Worm (Caenorhabditis elegans): Measurements from ENCODE around the gene grsp-1.

DNA sequence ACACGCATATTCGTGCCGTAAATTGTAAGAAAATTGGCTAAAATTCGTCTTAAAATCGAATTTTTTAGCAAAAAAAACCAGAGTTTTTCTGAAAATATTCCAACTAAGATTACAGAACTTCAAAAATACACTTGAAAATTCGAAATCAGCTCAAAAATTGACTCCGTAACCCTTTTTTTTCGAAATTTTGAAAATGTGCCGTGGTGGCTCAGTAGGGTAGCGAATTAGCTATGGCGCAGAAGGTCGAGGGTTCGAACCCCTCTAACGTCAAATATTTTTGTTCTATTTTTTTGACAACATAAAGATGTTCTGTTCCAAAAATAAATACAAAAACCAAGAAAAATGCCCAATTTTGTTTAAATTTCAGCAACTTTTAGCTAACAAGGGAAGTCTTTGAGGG, 29.8 kb upstream of the grsp-1 start:
- TF ChIP-seq sea-2 (GFP tag; optimal IDR thresholded peaks at IDR 0.05) (no peak), nhr-23 (tag; optimal IDR thresholded peaks at IDR 0.05) (no peak), unc-62 (GFP tag; optimal IDR thresholded peaks at IDR 0.05) (no peak), pha-4 (tag; optimal IDR thresholded peaks at IDR 0.05) (no peak), elt-1 (tag; optimal IDR thresholded peaks at IDR 0.05) (no peak), unc-39 (tag; optimal IDR thresholded peaks at IDR 0.05) (no peak), elt-3 (tag; optimal IDR thresholded peaks at IDR 0.05) (no peak), ama-1 (optimal IDR thresholded peaks at IDR 0.05) (no peak), nhr-43 (tag; optimal IDR thresholded peaks at IDR 0.05; ENCODE audit: poor library complexity, severe bottlenecking) (no peak)
